Worm (Caenorhabditis elegans): ENCODE measurements around the gene F57F5.3.

The F57F5.3 gene

DNA sequence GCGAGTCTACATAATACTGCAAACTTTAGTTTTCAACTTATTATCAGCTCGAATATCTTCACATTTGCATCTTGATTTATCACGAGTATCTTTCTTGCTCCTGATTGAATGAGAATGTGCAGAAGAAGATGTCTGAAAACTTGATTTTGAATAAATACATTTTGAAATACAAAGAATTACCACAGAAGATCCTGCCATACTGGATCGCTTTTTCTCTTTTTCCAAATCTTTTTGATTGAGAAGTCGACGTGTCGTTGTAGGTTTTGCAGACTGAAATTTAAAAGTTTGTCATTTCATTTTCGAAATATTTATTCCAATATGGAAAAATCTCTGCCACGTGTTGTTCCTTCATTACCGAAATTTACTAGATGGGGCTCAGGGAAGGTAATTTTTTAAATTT, 10.5 kb downstream of the F57F5.3 start, which contains the start of gene C52E4.12:
Gene C52E4.12, plus strand, starts transcription at position 301 of the 400 bp plus-strand sequence.
- TF ChIP-seq repo-1 (tag; optimal IDR thresholded peaks at IDR 0.05) (no peak), F49E8.2 (tag; optimal IDR thresholded peaks at IDR 0.05; ENCODE audit: insufficient read depth) (no peak), ztf-25 (GFP tag; IDR thresholded peaks at IDR 0.05) (no peak), hrde-1 (tag; optimal IDR thresholded peaks at IDR 0.05; ENCODE audit: borderline replicate concordance) (no peak), D2030.7 (GFP tag; IDR thresholded peaks at IDR 0.05) (no peak), gei-17 (GFP tag; optimal IDR thresholded peaks at IDR 0.05) (no peak), ceh-58 (GFP tag; IDR thresholded peaks at IDR 0.05) (no peak), aptf-3 (GFP tag; IDR thresholded peaks at IDR 0.05) (no peak), rpc-1 (optimal IDR thresholded peaks at IDR 0.05) (no peak), rpc-1 (tag; optimal IDR thresholded peaks at IDR 0.05) (no peak), dpff-1 (tag; optimal IDR thresholded peaks at IDR 0.05) (no peak), mcd-1 (GFP tag; IDR thresholded peaks at IDR 0.05) (no peak), cebp-2 (GFP tag; IDR thresholded peaks at IDR 0.05) (no peak), mel-28 (tag; optimal IDR thresholded peaks at IDR 0.05; ENCODE audit: borderline replicate concordance) (no peak), ztf-6 (GFP tag; IDR thresholded peaks at IDR 0.05) (no peak), B0035.1 (tag; optimal IDR thresholded peaks at IDR 0.05) (no peak)

DNA sequence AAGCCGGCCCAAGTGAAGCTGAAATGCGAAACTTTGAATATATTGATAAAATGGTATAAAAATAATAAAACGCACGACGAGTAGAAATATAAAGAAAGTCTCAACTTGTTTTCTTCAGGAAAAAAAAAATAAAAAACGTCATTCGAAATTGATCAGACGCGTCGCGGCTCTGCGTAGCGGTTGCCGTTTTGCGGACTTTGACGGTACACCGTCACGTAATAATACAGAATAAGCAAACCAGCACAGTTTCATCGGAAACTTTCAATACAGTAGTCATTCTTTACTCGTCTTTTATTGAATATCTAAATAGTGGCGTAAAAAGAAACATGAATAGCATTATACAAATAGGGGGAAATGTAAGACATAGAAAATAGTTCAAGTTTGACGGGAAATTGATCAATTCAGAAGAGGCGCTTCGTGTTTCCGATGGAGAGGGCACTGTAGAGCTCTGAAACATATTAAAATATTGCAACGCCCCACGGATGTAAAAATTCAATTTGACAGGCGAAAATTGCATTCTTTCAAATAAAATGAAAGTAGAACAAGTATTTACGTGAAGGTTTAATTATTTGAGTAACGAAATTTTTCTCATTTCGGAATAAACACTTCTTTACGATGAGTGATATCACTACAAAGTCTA, 12.6 kb downstream of the F57F5.3 start, which contains the start of the genes cyl-1 and C52E4.7:
Gene cyl-1, minus strand, starts transcription at position 18 of the 640 bp plus-strand sequence.
Gene C52E4.7, plus strand, starts transcription at position 590 of the 640 bp plus-strand sequence.
- TF ChIP-seq tbp1 (GFP tag; optimal IDR thresholded peaks at IDR 0.05), result peak; percentile 16
- TF ChIP-seq ekl-4 (GFP tag; IDR thresholded peaks at IDR 0.05), result no peak
- peak in 1 of 3 experiments; percentile 12 for TF ChIP-seq lin-35 (GFP tag; optimal IDR thresholded peaks at IDR 0.05)
- TF ChIP-seq attf-5 (GFP tag; optimal IDR thresholded peaks at IDR 0.05), result peak; percentile 62
- no peak for TF ChIP-seq nfya-1 (tag; optimal IDR thresholded peaks at IDR 0.05; ENCODE audit: borderline replicate concordance, insufficient read depth)
- no peak for TF ChIP-seq athp-1 (tag; optimal IDR thresholded peaks at IDR 0.05)
- no peak for TF ChIP-seq Y56A3A.18 (GFP tag; IDR thresholded peaks at IDR 0.05)
- no peak for TF ChIP-seq lin-40 (tag; optimal IDR thresholded peaks at IDR 0.05)
- TF ChIP-seq B0035.1 (tag; optimal IDR thresholded peaks at IDR 0.05), result no peak
- no peak for TF ChIP-seq hlh-26 (GFP tag; conservative IDR thresholded peaks at IDR 0.05)
- no peak for TF ChIP-seq F22D6.2 (tag; optimal IDR thresholded peaks at IDR 0.05)
- no peak for TF ChIP-seq F52B5.7 (tag; optimal IDR thresholded peaks at IDR 0.05)
- TF ChIP-seq zfh-2 (GFP tag; conservative IDR thresholded peaks at IDR 0.05), result no peak
- TF ChIP-seq dpl-1 (GFP tag; optimal IDR thresholded peaks at IDR 0.05), result peak; percentile 30
- peak; percentile 5 for TF ChIP-seq F49E8.2 (tag; optimal IDR thresholded peaks at IDR 0.05; ENCODE audit: insufficient read depth)
- peak; percentile 46 for TF ChIP-seq lin-54 (GFP tag; optimal IDR thresholded peaks at IDR 0.05)
- peak; percentile 42; the same call in 1 of the 2 replicates for TF ChIP-seq madf-6 (GFP tag; IDR thresholded peaks at IDR 0.05)
- no peak for TF ChIP-seq hmg-1.2 (GFP tag; IDR thresholded peaks at IDR 0.05)
- TF ChIP-seq let-526 (GFP tag; IDR thresholded peaks at IDR 0.05), result no peak
- TF ChIP-seq madf-10 (tag; optimal IDR thresholded peaks at IDR 0.05), result no peak
- TF ChIP-seq efl-1 (GFP tag; optimal IDR thresholded peaks at IDR 0.05), result peak; percentile 14
- TF ChIP-seq lsl-1 (GFP tag; optimal IDR thresholded peaks at IDR 0.05), result peak; percentile 20
- TF ChIP-seq let-607 (tag; optimal IDR thresholded peaks at IDR 0.05), result peak in 1 of 2 experiments; percentile 6
- TF ChIP-seq ccch-3 (GFP tag; optimal IDR thresholded peaks at IDR 0.05), result no peak
- no peak for TF ChIP-seq Y79H2A.3 (GFP tag; conservative IDR thresholded peaks at IDR 0.05)
- TF ChIP-seq F10E7.11 (tag; optimal IDR thresholded peaks at IDR 0.05), result no peak
- no peak for TF ChIP-seq lir-1 (GFP tag; conservative IDR thresholded peaks at IDR 0.05)
- TF ChIP-seq madf-3 (GFP tag; IDR thresholded peaks at IDR 0.05), result peak; percentile 98
- TF ChIP-seq ztf-22 (GFP tag; optimal IDR thresholded peaks at IDR 0.05), result no peak
- TF ChIP-seq ceh-27 (GFP tag; optimal IDR thresholded peaks at IDR 0.05), result peak; percentile 6
- TF ChIP-seq unc-62 (GFP tag; optimal IDR thresholded peaks at IDR 0.05), result no peak
- TF ChIP-seq snpc-4 (GFP tag; optimal IDR thresholded peaks at IDR 0.05), result no peak
- peak; percentile 26 to 83 (median 60) for TF ChIP-seq snpc-4 (tag; optimal IDR thresholded peaks at IDR 0.05)
